Fruit fly (Drosophila melanogaster) whole organism, prepupa: ENCODE data around the gene dtr.
A peak's percentile ranks its signal among the peaks of the same experiment; 100 is the strongest.

Source experiments
- Blimp-1 ChIP-seq: fragments of 200-800 bp; sonication (Bioruptor generic); optimal IDR thresholded peaks from 3 replicates; lab custom pipeline; 2017; ENCODE audit warnings: missing biosample characterization, missing genetic modification characterization, mild to moderate bottlenecking, moderate library complexity, missing genetic modification reagents
- CG10631 ChIP-seq: fragments of 200-800 bp; sonication (Bioruptor generic); optimal IDR thresholded peaks from 2 replicates; lab custom pipeline; 2016; ENCODE audit warnings: missing biosample characterization, missing genetic modification characterization
- CG10669 ChIP-seq: fragments of 200-800 bp; sonication (Bioruptor generic); optimal IDR thresholded peaks from 3 replicates; lab custom pipeline; 2018; ENCODE audit warnings: missing biosample characterization, mild to moderate bottlenecking, missing genetic modification characterization, moderate library complexity
- CG11294 ChIP-seq: fragments of 200-800 bp; sonication (Bioruptor generic); IDR thresholded peaks from 2 replicates; pipeline ENCODE4 v1.3.6; 2022; ENCODE audit warnings: missing biosample characterization, missing genetic modification characterization
- CG11762 ChIP-seq: fragments of 200-800 bp; sonication (Bioruptor generic); optimal IDR thresholded peaks from 3 replicates; lab custom pipeline; 2016; ENCODE audit warnings: missing biosample characterization, missing genetic modification characterization; ENCODE audit not compliant: insufficient read depth
- CG15336 ChIP-seq: fragments of 200-800 bp; sonication (Bioruptor generic); IDR thresholded peaks from 2 replicates; pipeline ENCODE4 v1.3.6; 2022; ENCODE audit warnings: missing biosample characterization, missing genetic modification characterization
- CG1621 ChIP-seq: fragments of 200-800 bp; sonication (Bioruptor generic); optimal IDR thresholded peaks from 3 replicates; lab custom pipeline; 2018; ENCODE audit warnings: missing biosample characterization, mild to moderate bottlenecking, missing genetic modification characterization
- CG16779 ChIP-seq: fragments of 200-800 bp; sonication (Bioruptor generic); optimal IDR thresholded peaks from 3 replicates; lab custom pipeline; 2017; ENCODE audit warnings: missing biosample characterization, mild to moderate bottlenecking, missing genetic modification characterization
- CG3032 ChIP-seq: fragments of 200-800 bp; optimal IDR thresholded peaks from 2 replicates; lab custom pipeline; 2019; ENCODE audit warnings: missing biosample characterization, mild to moderate bottlenecking, missing genetic modification characterization, moderate library complexity
- CG31627 ChIP-seq: fragments of 200-800 bp; sonication (Bioruptor generic); optimal IDR thresholded peaks from 3 replicates; lab custom pipeline; 2016; ENCODE audit warnings: missing biosample characterization, missing genetic modification characterization
- CG32006 ChIP-seq: fragments of 200-800 bp; sonication (Bioruptor generic); optimal IDR thresholded peaks from 3 replicates; lab custom pipeline; 2017; ENCODE audit warnings: missing biosample characterization, mild to moderate bottlenecking, missing genetic modification characterization
- CG34406 ChIP-seq: fragments of 200-800 bp; sonication (Bioruptor generic); optimal IDR thresholded peaks from 3 replicates; lab custom pipeline; 2016; ENCODE audit warnings: missing biosample characterization, missing genetic modification characterization
- CG3919 ChIP-seq: fragments of 200-800 bp; sonication (Bioruptor generic); optimal IDR thresholded peaks from 3 replicates; lab custom pipeline; 2016; ENCODE audit warnings: missing biosample characterization, missing genetic modification characterization
- CG4318 ChIP-seq: fragments of 200-800 bp; sonication (Bioruptor generic); optimal IDR thresholded peaks from 3 replicates; lab custom pipeline; 2017; ENCODE audit warnings: missing biosample characterization, mild to moderate bottlenecking, missing genetic modification characterization
- CG6792 ChIP-seq: fragments of 200-800 bp; sonication (Bioruptor generic); optimal IDR thresholded peaks from 3 replicates; lab custom pipeline; 2016; ENCODE audit warnings: missing biosample characterization, missing genetic modification characterization
- CG6854 ChIP-seq: fragments of 200-800 bp; sonication (Bioruptor generic); optimal IDR thresholded peaks from 2 replicates; lab custom pipeline; 2017; ENCODE audit warnings: missing biosample characterization, mild to moderate bottlenecking, missing genetic modification characterization
- CG7368 ChIP-seq: fragments of 200-800 bp; sonication (Bioruptor generic); optimal IDR thresholded peaks from 3 replicates; lab custom pipeline; 2016; ENCODE audit warnings: missing biosample characterization, missing genetic modification characterization
- CG8119 ChIP-seq: fragments of 200-800 bp; sonication (Bioruptor generic); IDR thresholded peaks from 3 replicates; pipeline ENCODE4 v1.3.6; 2022; ENCODE audit warnings: missing biosample characterization, missing genetic modification characterization
- CG8319 ChIP-seq: fragments of 200-800 bp; sonication (Bioruptor generic); optimal IDR thresholded peaks from 3 replicates; lab custom pipeline; 2016; ENCODE audit warnings: missing biosample characterization, missing genetic modification characterization
- CG8632 ChIP-seq: fragments of 200-800 bp; sonication (Bioruptor generic); optimal IDR thresholded peaks from 3 replicates; lab custom pipeline; 2016; ENCODE audit warnings: missing biosample characterization, missing genetic modification characterization
- CG9139 ChIP-seq: fragments of 200-800 bp; sonication (Bioruptor generic); optimal IDR thresholded peaks from 3 replicates; lab custom pipeline; 2017; ENCODE audit warnings: missing biosample characterization, mild to moderate bottlenecking, missing genetic modification characterization
- Eip75B ChIP-seq: fragments of 200-800 bp; sonication (Bioruptor generic); optimal IDR thresholded peaks from 3 replicates; lab custom pipeline; 2016; ENCODE audit warnings: missing biosample characterization, missing genetic modification characterization
- Eip78C ChIP-seq: fragments of 200-800 bp; sonication (Bioruptor generic); peaks from one replicate; lab custom pipeline; 2016; ENCODE audit warnings: missing biosample characterization, missing genetic modification characterization
- Eip93F ChIP-seq: fragments of 200-800 bp; sonication (Bioruptor generic); optimal IDR thresholded peaks from 2 replicates; lab custom pipeline; 2016; ENCODE audit warnings: missing biosample characterization, mild to moderate bottlenecking, missing genetic modification characterization
- Ets21C ChIP-seq: fragments of 200-800 bp; sonication (Bioruptor generic); optimal IDR thresholded peaks from 3 replicates; lab custom pipeline; 2016; ENCODE audit warnings: missing biosample characterization, missing genetic modification characterization
- Ets96B ChIP-seq: fragments of 200-800 bp; optimal IDR thresholded peaks from 2 replicates; lab custom pipeline; 2019; ENCODE audit warnings: missing biosample characterization, mild to moderate bottlenecking, missing genetic modification characterization, moderate library complexity
- Hr38 ChIP-seq: sonication (Bioruptor generic); optimal IDR thresholded peaks from 2 replicates; lab custom pipeline; 2016; ENCODE audit warnings: missing biosample characterization, missing genetic modification characterization
- Hr39 ChIP-seq: fragments of 200-800 bp; sonication (Bioruptor generic); optimal IDR thresholded peaks from 2 replicates; lab custom pipeline; 2016; ENCODE audit warnings: missing biosample characterization, missing genetic modification characterization
- OdsH ChIP-seq: fragments of 200-800 bp; sonication (Bioruptor generic); optimal IDR thresholded peaks from 3 replicates; lab custom pipeline; 2016; ENCODE audit warnings: missing biosample characterization, missing genetic modification characterization
- Sox102F ChIP-seq: fragments of 200-800 bp; sonication (Bioruptor generic); optimal IDR thresholded peaks from 2 replicates; lab custom pipeline; 2016; ENCODE audit warnings: missing biosample characterization, mild to moderate bottlenecking, missing genetic modification characterization
- Sox14 ChIP-seq: fragments of 200-800 bp; sonication (Bioruptor generic); optimal IDR thresholded peaks from 3 replicates; lab custom pipeline; 2016; ENCODE audit warnings: missing biosample characterization, missing genetic modification characterization
- cyc ChIP-seq: fragments of 200-800 bp; sonication (Bioruptor generic); optimal IDR thresholded peaks from 3 replicates; lab custom pipeline; 2016; ENCODE audit warnings: missing biosample characterization, missing genetic modification characterization
- dac ChIP-seq: fragments of 200-800 bp; sonication (Bioruptor generic); optimal IDR thresholded peaks from 2 replicates; lab custom pipeline; 2017; ENCODE audit warnings: missing biosample characterization, mild to moderate bottlenecking, missing genetic modification characterization
- dsx ChIP-seq: fragments of 200-800 bp; optimal IDR thresholded peaks from 3 replicates; lab custom pipeline; 2019; ENCODE audit warnings: missing biosample characterization, mild to moderate bottlenecking, missing genetic modification characterization, moderate library complexity; ENCODE audit not compliant: poor library complexity, severe bottlenecking
- eg ChIP-seq: fragments of 200-800 bp; sonication (Bioruptor generic); IDR thresholded peaks from 3 replicates; pipeline ENCODE4 v1.3.6; 2022; ENCODE audit warnings: missing biosample characterization, missing genetic modification characterization
- fd59A ChIP-seq: fragments of 200-800 bp; sonication (Bioruptor generic); optimal IDR thresholded peaks from 2 replicates; lab custom pipeline; 2017; ENCODE audit warnings: missing biosample characterization, mild to moderate bottlenecking, missing genetic modification characterization, missing genetic modification reagents
- fd85E ChIP-seq: fragments of 200-800 bp; sonication (Bioruptor generic); optimal IDR thresholded peaks from 3 replicates; lab custom pipeline; 2016; ENCODE audit warnings: missing biosample characterization, missing genetic modification characterization
- fkh ChIP-seq: fragments of 200-800 bp; sonication (Bioruptor generic); optimal IDR thresholded peaks from 3 replicates; lab custom pipeline; 2017; ENCODE audit warnings: missing biosample characterization, mild to moderate bottlenecking, missing genetic modification characterization, moderate library complexity
- lz ChIP-seq: fragments of 200-800 bp; sonication (Bioruptor generic); optimal IDR thresholded peaks from 3 replicates; lab custom pipeline; 2016; ENCODE audit warnings: missing biosample characterization, missing genetic modification characterization
- pdm3 ChIP-seq: fragments of 200-800 bp; sonication (Bioruptor generic); optimal IDR thresholded peaks from 3 replicates; lab custom pipeline; 2016; ENCODE audit warnings: missing biosample characterization, missing genetic modification characterization
- salr ChIP-seq, 2 experiments: fragments of 200-800 bp; sonication (Bioruptor generic); optimal IDR thresholded peaks; 3 replicates each; lab custom pipeline; 2016 to 2018; ENCODE audit warnings: missing biosample characterization in 2 of 2, missing genetic modification characterization in 2 of 2, mild to moderate bottlenecking in 1 of 2
- spab ChIP-seq: fragments of 200-800 bp; sonication (Bioruptor generic); optimal IDR thresholded peaks from 2 replicates; lab custom pipeline; 2017; ENCODE audit warnings: missing biosample characterization, mild to moderate bottlenecking, missing genetic modification characterization, missing genetic modification reagents
- ss ChIP-seq, 2 experiments: fragments of 200-800 bp; sonication (Bioruptor generic); optimal IDR thresholded peaks; 2 replicates in 1 of 2; 3 replicates in 1 of 2; lab custom pipeline; 2017 to 2018; ENCODE audit warnings: mild to moderate bottlenecking in 2 of 2, missing biosample characterization in 2 of 2, missing genetic modification characterization in 2 of 2, moderate library complexity in 1 of 2
- svp ChIP-seq: fragments of 200-800 bp; sonication (Bioruptor generic); peaks from one replicate; lab custom pipeline; 2016; ENCODE audit warnings: missing biosample characterization, missing genetic modification characterization
- vri ChIP-seq: fragments of 200-800 bp; sonication (Bioruptor generic); optimal IDR thresholded peaks from 3 replicates; lab custom pipeline; 2016; ENCODE audit warnings: missing biosample characterization, mild to moderate bottlenecking, missing genetic modification characterization

dtr gene

dm6 chr2L:21360916-21361315 lies at the start of gene dtr:
Gene dtr, plus strand, starts transcription at chr2L:21361216.
- TF ChIP-seq CG6854 (GFP tag; lab: Kevin White, UChicago) (no peak), Eip93F (GFP tag; lab: Kevin White, UChicago) (no peak)

DNA sequence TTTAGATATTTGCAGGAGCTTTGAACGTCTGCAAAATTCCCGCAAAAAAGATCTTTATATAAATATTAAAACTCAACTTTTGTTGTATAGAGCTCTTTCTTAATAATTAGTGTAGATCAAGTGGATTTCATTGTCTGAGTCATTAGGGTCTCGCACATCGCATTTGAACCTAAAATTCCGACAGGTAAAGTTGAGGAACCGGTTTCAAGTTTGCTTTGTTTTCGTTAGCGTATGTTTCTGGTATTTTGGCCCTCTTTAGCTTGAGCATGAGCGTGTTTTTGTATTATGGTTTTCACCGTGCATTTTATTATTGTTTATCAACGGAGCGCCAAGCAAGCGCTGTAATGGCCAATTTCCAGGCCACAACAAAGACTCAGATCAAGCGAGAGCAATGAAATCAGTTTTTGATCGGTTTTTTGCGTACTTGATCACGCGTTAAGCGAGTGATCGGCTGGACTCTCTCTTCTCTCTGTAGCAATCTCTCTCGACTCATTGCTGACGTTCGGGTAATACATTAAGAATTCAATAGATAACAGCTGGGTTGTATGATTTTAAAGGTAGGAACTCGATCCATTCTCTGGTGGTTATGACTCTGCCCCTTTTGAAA lies 48.1 kb upstream of the dtr start:
- peak in 1 of 2 experiments; percentile 10 for TF ChIP-seq ss (GFP tag; optimal IDR thresholded peaks at IDR 0.05; lab: Kevin White, UChicago)
- TF ChIP-seq Sox14 (GFP tag; lab: Kevin White, UChicago): peak; percentile 28
- peak; percentile 35 for TF ChIP-seq vri (GFP tag; lab: Kevin White, UChicago)
- peak; percentile 8 for TF ChIP-seq Eip93F (GFP tag; lab: Kevin White, UChicago)
- no peak for TF ChIP-seq CG10631 (GFP tag; lab: Kevin White, UChicago)
- 0 out of 3 replicates have a peak, but pooled peaks have one; percentile 27 for TF ChIP-seq CG8119 (GFP tag; lab: Robert Waterston, UW)
- TF ChIP-seq CG34406 (GFP tag; lab: Kevin White, UChicago): no peak
- TF ChIP-seq CG6854 (GFP tag; lab: Kevin White, UChicago): peak; percentile 94
- TF ChIP-seq dsx (GFP tag; lab: Kevin White, UChicago): peak; percentile 17
- TF ChIP-seq cyc: no peak
- peak; percentile 67 for TF ChIP-seq Eip78C (GFP tag; lab: Kevin White, UChicago)
- TF ChIP-seq svp (GFP tag; lab: Kevin White, UChicago): peak; percentile 77
- TF ChIP-seq eg (GFP tag; lab: Robert Waterston, UW): no peak

DNA sequence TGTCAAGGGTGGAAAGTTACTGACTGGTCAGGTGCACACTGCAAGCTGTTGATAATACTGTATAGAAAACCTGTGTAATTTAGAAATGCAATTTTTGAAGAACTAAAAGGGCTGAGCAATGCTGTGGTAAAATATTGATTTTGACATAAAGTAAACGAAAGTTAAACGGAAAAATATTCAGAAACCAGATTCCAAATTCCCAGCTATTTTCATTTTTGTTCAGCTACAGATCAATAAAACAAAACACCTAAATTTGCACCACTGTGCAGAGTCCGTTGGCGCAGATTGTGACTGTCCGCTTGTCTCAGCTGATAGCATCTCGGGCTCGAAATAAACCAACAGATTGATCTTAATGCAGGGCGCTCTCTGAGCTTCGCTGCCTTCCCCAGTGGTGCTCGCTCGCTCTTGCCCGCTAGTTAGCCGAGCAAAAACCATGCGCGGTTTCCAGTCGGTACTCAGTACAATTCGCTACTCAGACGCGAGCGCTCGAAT lies 47.1 kb upstream of the dtr start, which contains the start of gene CG46314:
Gene CG46314 (plus strand): TSS at position 452 of the 492 bp plus-strand sequence.
- TF ChIP-seq CG8632 (GFP tag; lab: Kevin White, UChicago) (peak; percentile 59), CG3032 (tag; lab: Kevin White, UChicago) (peak; percentile 62), fkh (GFP tag; lab: Kevin White, UChicago) (no peak), CG1621 (tag; lab: Kevin White, UChicago) (peak; percentile 70), Sox102F (GFP tag; lab: Kevin White, UChicago) (peak; percentile 69), Eip93F (GFP tag; lab: Kevin White, UChicago) (no peak), dac (GFP tag; lab: Kevin White, UChicago) (no peak), vri (GFP tag; lab: Kevin White, UChicago) (no peak), Hr38 (GFP tag; lab: Kevin White, UChicago) (no peak), fd59A (GFP tag; lab: Kevin White, UChicago) (peak; percentile 29), CG8119 (GFP tag; lab: Robert Waterston, UW) (no peak; the same call in 2 of the 3 replicates), CG3919 (GFP tag; lab: Kevin White, UChicago) (no peak), OdsH (GFP tag; lab: Kevin White, UChicago) (peak; percentile 61), pdm3 (GFP tag; lab: Kevin White, UChicago) (no peak), CG31627 (GFP tag; lab: Kevin White, UChicago) (peak; percentile 67), CG10631 (GFP tag; lab: Kevin White, UChicago) (peak; percentile 53), CG8319 (GFP tag; lab: Kevin White, UChicago) (peak; percentile 69), Ets21C (GFP tag; lab: Kevin White, UChicago) (peak; percentile 44), Eip75B (peak; percentile 74), CG11294 (no peak), salr (GFP tag; optimal IDR thresholded peaks at IDR 0.05; lab: Kevin White, UChicago) (peak in 1 of 2 experiments; percentile 43), CG6854 (GFP tag; lab: Kevin White, UChicago) (peak; percentile 65), Eip78C (GFP tag; lab: Kevin White, UChicago) (peak; percentile 91), lz (GFP tag; lab: Kevin White, UChicago) (peak; percentile 65), Hr39 (GFP tag; lab: Kevin White, UChicago) (peak; percentile 49), CG16779 (tag; lab: Kevin White, UChicago) (no peak), CG7368 (GFP tag; lab: Kevin White, UChicago) (peak; percentile 58), Ets96B (peak; percentile 71), spab (GFP tag; lab: Kevin White, UChicago) (peak; percentile 74), CG10669 (GFP tag; lab: Kevin White, UChicago) (peak; percentile 77), CG11762 (GFP tag; lab: Kevin White, UChicago) (peak; percentile 77), CG4318 (GFP tag; lab: Kevin White, UChicago) (no peak), svp (GFP tag; lab: Kevin White, UChicago) (peak; percentile 93), CG9139 (GFP tag; lab: Kevin White, UChicago) (no peak), CG15336 (GFP tag; lab: Robert Waterston, UW) (peak; percentile 56), CG32006 (GFP tag; lab: Kevin White, UChicago) (peak; percentile 56), fd85E (GFP tag; lab: Kevin White, UChicago) (no peak), Blimp-1 (GFP tag; lab: Kevin White, UChicago) (peak; percentile 45), CG6792 (peak; percentile 53)
